Worm (Caenorhabditis elegans): ENCODE results near the gene K04H4.5.

- TF ChIP-seq npax-4 (tag; optimal IDR thresholded peaks at IDR 0.05) (no peak), sdc-2 (tag; optimal IDR thresholded peaks at IDR 0.05) (no peak), tbx-2 (tag; optimal IDR thresholded peaks at IDR 0.05) (no peak), ceh-14 (tag; optimal IDR thresholded peaks at IDR 0.05) (no peak), hlh-13 (GFP tag; optimal IDR thresholded peaks at IDR 0.05) (no peak), F13H6.1 (tag; optimal IDR thresholded peaks at IDR 0.05) (no peak), ttx-3 (tag; optimal IDR thresholded peaks at IDR 0.05) (no peak), madf-2 (tag; optimal IDR thresholded peaks at IDR 0.05) (no peak), unc-86 (tag; optimal IDR thresholded peaks at IDR 0.05) (no peak), ztf-16 (tag; optimal IDR thresholded peaks at IDR 0.05) (no peak), zip-5 (tag; optimal IDR thresholded peaks at IDR 0.05) (no peak)
These were observed 5.3 kb upstream of the K04H4.5 start for ce11 chrIII:9353814-9354213.
